Worm (Caenorhabditis elegans): ENCODE measurements around the gene srw-85.

DNA sequence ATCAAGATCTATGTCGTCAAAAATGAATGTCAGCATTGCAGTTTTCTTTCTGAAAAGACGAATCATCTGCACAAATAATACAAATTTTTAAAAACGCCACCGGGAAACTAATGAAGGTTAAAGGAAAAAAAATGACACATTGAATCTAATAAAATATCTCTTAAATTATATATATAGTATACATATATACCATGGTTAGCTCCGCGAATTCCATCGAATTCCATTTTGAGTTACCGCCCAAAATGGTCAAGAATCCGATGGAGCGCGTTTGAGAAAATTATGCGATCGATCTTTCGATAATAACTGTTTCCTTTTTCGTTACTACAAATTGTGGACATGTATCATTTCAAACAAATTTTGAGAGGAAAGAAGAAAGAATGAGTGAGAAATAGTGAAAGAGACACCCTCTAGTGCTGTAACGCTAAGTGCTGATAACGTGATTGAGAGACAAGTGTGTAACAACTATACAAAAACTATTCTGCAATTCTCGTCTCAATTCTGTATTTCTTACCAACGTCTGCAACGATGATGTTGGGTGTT, 25.6 kb downstream of the srw-85 start, which contains the start of the genes C25F9.6 and C25F9.10:
- TF ChIP-seq R02D3.7 (tag; optimal IDR thresholded peaks at IDR 0.05) (no peak), nhr-25 (tag; optimal IDR thresholded peaks at IDR 0.05) (no peak)

Data from whole organism, L3 larva.